Worm (Caenorhabditis elegans) whole organism, L2 larva: ENCODE results near the gene spcs-2.

ENCODE experiments used
- C34F6.9 ChIP-seq: fragments of 150-350 bp; optimal IDR thresholded peaks from 2 replicates; lab custom pipeline; 2014; ENCODE audit warnings: missing biosample characterization, missing genetic modification characterization
- F13H6.1 ChIP-seq: sonication (generic microtip); optimal IDR thresholded peaks from 2 replicates; lab custom pipeline; 2016; ENCODE audit warnings: missing genetic modification characterization, missing compliant biosample characterization
- R02D3.7 ChIP-seq: fragments of 150-350 bp; optimal IDR thresholded peaks from 2 replicates; lab custom pipeline; 2014; ENCODE audit warnings: missing biosample characterization, missing genetic modification characterization
- Y55F3AM.14 ChIP-seq: fragments of 200-800 bp; sonication (Bioruptor generic); optimal IDR thresholded peaks from 2 replicates; lab custom pipeline; 2018; ENCODE audit warnings: mild to moderate bottlenecking, missing genetic modification characterization, missing compliant biosample characterization
- ZK546.5 ChIP-seq: sonication (generic microtip); optimal IDR thresholded peaks from 2 replicates; lab custom pipeline; 2017; ENCODE audit warnings: missing biosample characterization, missing genetic modification characterization
- alr-1 ChIP-seq: fragments of 150-350 bp; optimal IDR thresholded peaks from 2 replicates; lab custom pipeline; 2014; ENCODE audit warnings: missing biosample characterization, missing genetic modification characterization
- aly-2 ChIP-seq: fragments of 150-350 bp; optimal IDR thresholded peaks from 2 replicates; lab custom pipeline; 2014; ENCODE audit warnings: missing biosample characterization, missing genetic modification characterization
- ama-1 ChIP-seq: fragments of 150-350 bp; optimal IDR thresholded peaks from 2 replicates; lab custom pipeline; 2018; ENCODE audit warnings: inconsistent platforms
- blmp-1 ChIP-seq: sonication (generic microtip); optimal IDR thresholded peaks from 2 replicates; lab custom pipeline; 2017; ENCODE audit warnings: missing genetic modification characterization, mild to moderate bottlenecking, missing compliant biosample characterization, antibody characterized with exemption, moderate library complexity; ENCODE audit not compliant: insufficient read depth
- ceh-16 ChIP-seq: fragments of 150-350 bp; optimal IDR thresholded peaks from 2 replicates; lab custom pipeline; 2014; ENCODE audit warnings: missing biosample characterization, missing genetic modification characterization
- ceh-82 ChIP-seq: fragments of 150-350 bp; optimal IDR thresholded peaks from 2 replicates; lab custom pipeline; 2014; ENCODE audit warnings: missing biosample characterization, missing genetic modification characterization
- crh-2 ChIP-seq: sonication (generic microtip); optimal IDR thresholded peaks from 2 replicates; lab custom pipeline; 2017; ENCODE audit warnings: missing biosample characterization, missing genetic modification characterization
- dmd-4 ChIP-seq: sonication (generic microtip); optimal IDR thresholded peaks from 2 replicates; lab custom pipeline; 2017; ENCODE audit warnings: missing biosample characterization, missing genetic modification characterization
- egl-27 ChIP-seq: sonication (generic microtip); optimal IDR thresholded peaks from 3 replicates; lab custom pipeline; 2017; ENCODE audit warnings: missing biosample characterization, missing genetic modification reagents, missing genetic modification characterization
- elt-1 ChIP-seq: fragments of 150-350 bp; optimal IDR thresholded peaks from 2 replicates; lab custom pipeline; 2014; ENCODE audit warnings: missing biosample characterization, missing genetic modification characterization
- elt-3 ChIP-seq: sonication (generic microtip); optimal IDR thresholded peaks from 2 replicates; lab custom pipeline; 2017; ENCODE audit warnings: missing biosample characterization, missing genetic modification characterization
- fos-1 ChIP-seq: fragments of 150-350 bp; optimal IDR thresholded peaks from 2 replicates; lab custom pipeline; 2014; ENCODE audit warnings: missing biosample characterization, missing genetic modification characterization
- gmeb-1 ChIP-seq: fragments of 150-350 bp; optimal IDR thresholded peaks from 2 replicates; lab custom pipeline; 2014; ENCODE audit warnings: missing biosample characterization, missing genetic modification characterization
- lin-11 ChIP-seq: fragments of 150-350 bp; sonication (generic microtip); optimal IDR thresholded peaks from 2 replicates; lab custom pipeline; 2014; ENCODE audit warnings: missing biosample characterization, missing genetic modification characterization, inconsistent platforms, mixed read lengths
- lin-13 ChIP-seq: fragments of 150-350 bp; optimal IDR thresholded peaks from 2 replicates; lab custom pipeline; 2014; ENCODE audit warnings: missing biosample characterization, missing genetic modification reagents, missing genetic modification characterization
- lin-39 ChIP-seq: fragments of 150-350 bp; optimal IDR thresholded peaks from 2 replicates; lab custom pipeline; 2014; ENCODE audit warnings: missing biosample characterization, missing genetic modification reagents, missing genetic modification characterization
- lsy-2 ChIP-seq, 2 experiments: fragments of 150-350 bp in 1 of 2; sonication (generic microtip) in 1 of 2; optimal IDR thresholded peaks; 2 replicates each; lab custom pipeline; 2014 to 2017; ENCODE audit warnings: missing biosample characterization in 2 of 2, missing genetic modification characterization in 2 of 2
- mab-5 ChIP-seq: fragments of 150-350 bp; optimal IDR thresholded peaks from 2 replicates; lab custom pipeline; 2014; ENCODE audit warnings: missing biosample characterization, missing genetic modification characterization
- mbf-1 ChIP-seq: sonication (generic microtip); optimal IDR thresholded peaks from 2 replicates; lab custom pipeline; 2017; ENCODE audit warnings: missing biosample characterization, missing genetic modification characterization
- mdl-1 ChIP-seq, 2 experiments: fragments of 150-350 bp in 1 of 2; sonication (generic microtip) in 1 of 2; optimal IDR thresholded peaks; 2 replicates each; lab custom pipeline; 2017; ENCODE audit warnings: missing biosample characterization in 2 of 2, missing genetic modification characterization in 2 of 2
- nhr-10 ChIP-seq: sonication (generic microtip); optimal IDR thresholded peaks from 2 replicates; lab custom pipeline; 2017; ENCODE audit warnings: missing biosample characterization, missing genetic modification characterization
- nhr-11 ChIP-seq: fragments of 150-350 bp; optimal IDR thresholded peaks from 2 replicates; lab custom pipeline; 2014; ENCODE audit warnings: missing biosample characterization, missing genetic modification characterization
- nhr-12 ChIP-seq: fragments of 150-350 bp; optimal IDR thresholded peaks from 2 replicates; lab custom pipeline; 2014; ENCODE audit warnings: missing biosample characterization, missing genetic modification characterization
- nhr-129 ChIP-seq: fragments of 150-350 bp; optimal IDR thresholded peaks from 2 replicates; lab custom pipeline; 2014; ENCODE audit warnings: missing biosample characterization, missing genetic modification characterization
- nhr-21 ChIP-seq: fragments of 150-350 bp; optimal IDR thresholded peaks from 2 replicates; lab custom pipeline; 2014; ENCODE audit warnings: missing biosample characterization, missing genetic modification characterization
- nhr-23 ChIP-seq: fragments of 150-350 bp; optimal IDR thresholded peaks from 2 replicates; lab custom pipeline; 2014; ENCODE audit warnings: missing biosample characterization, missing genetic modification reagents, missing genetic modification characterization
- nhr-237 ChIP-seq: fragments of 150-350 bp; optimal IDR thresholded peaks from 2 replicates; lab custom pipeline; 2014; ENCODE audit warnings: missing biosample characterization, missing genetic modification characterization
- nhr-25 ChIP-seq: fragments of 150-350 bp; sonication (generic microtip); optimal IDR thresholded peaks from 3 replicates; lab custom pipeline; 2014; ENCODE audit warnings: missing biosample characterization, missing genetic modification characterization
- nhr-6 ChIP-seq: fragments of 150-350 bp; optimal IDR thresholded peaks from 2 replicates; lab custom pipeline; 2014; ENCODE audit warnings: missing biosample characterization, missing genetic modification characterization
- nhr-77 ChIP-seq: fragments of 150-350 bp; optimal IDR thresholded peaks from 2 replicates; lab custom pipeline; 2014; ENCODE audit warnings: missing biosample characterization, missing genetic modification characterization
- peb-1 ChIP-seq: fragments of 150-350 bp; optimal IDR thresholded peaks from 2 replicates; lab custom pipeline; 2014; ENCODE audit warnings: missing biosample characterization, missing genetic modification characterization
- sem-4 ChIP-seq: fragments of 150-350 bp; optimal IDR thresholded peaks from 2 replicates; lab custom pipeline; 2014; ENCODE audit warnings: missing biosample characterization, missing genetic modification reagents, missing genetic modification characterization
- skn-1 ChIP-seq: sonication (generic microtip); optimal IDR thresholded peaks from 2 replicates; lab custom pipeline; 2017; ENCODE audit warnings: missing biosample characterization, missing genetic modification characterization
- sma-3 ChIP-seq: sonication (generic microtip); optimal IDR thresholded peaks from 2 replicates; lab custom pipeline; 2016; ENCODE audit warnings: missing genetic modification reagents, missing genetic modification characterization, missing compliant biosample characterization
- sma-9 ChIP-seq, 2 experiments: fragments of 150-350 bp in 1 of 2; sonication (generic microtip) in 1 of 2; optimal IDR thresholded peaks; 2 replicates each; lab custom pipeline; 2014 to 2016; ENCODE audit warnings: missing genetic modification characterization in 2 of 2, mild to moderate bottlenecking in 1 of 2, missing biosample characterization in 1 of 2, missing compliant biosample characterization in 1 of 2, missing genetic modification reagents in 1 of 2, moderate library complexity in 1 of 2
- snpc-4 ChIP-seq: fragments of 150-350 bp; optimal IDR thresholded peaks from 2 replicates; lab custom pipeline; 2014; ENCODE audit warnings: missing biosample characterization, missing genetic modification characterization
- unc-39 ChIP-seq: fragments of 150-350 bp; optimal IDR thresholded peaks from 2 replicates; lab custom pipeline; 2014; ENCODE audit warnings: missing biosample characterization, missing genetic modification characterization
- unc-55 ChIP-seq: fragments of 150-350 bp; sonication (generic microtip); optimal IDR thresholded peaks from 3 replicates; lab custom pipeline; 2014; ENCODE audit warnings: missing biosample characterization, missing genetic modification reagents, missing genetic modification characterization
- unc-62 ChIP-seq: fragments of 150-350 bp; optimal IDR thresholded peaks from 2 replicates; lab custom pipeline; 2014; ENCODE audit warnings: missing biosample characterization, missing genetic modification reagents, missing genetic modification characterization
- zag-1 ChIP-seq: fragments of 150-350 bp; optimal IDR thresholded peaks from 2 replicates; lab custom pipeline; 2014; ENCODE audit warnings: missing biosample characterization, missing genetic modification characterization
- ztf-1 ChIP-seq: fragments of 200-800 bp; sonication (Bioruptor generic); conservative IDR thresholded peaks from 2 replicates; pipeline ENCODE4 v1.3.6; 2022; ENCODE audit warnings: missing genetic modification characterization, missing compliant biosample characterization
- ztf-11 ChIP-seq: sonication (generic microtip); optimal IDR thresholded peaks from 2 replicates; lab custom pipeline; 2017; ENCODE audit warnings: missing biosample characterization, missing genetic modification characterization
- ztf-4 ChIP-seq: fragments of 150-350 bp; optimal IDR thresholded peaks from 2 replicates; lab custom pipeline; 2014; ENCODE audit warnings: missing biosample characterization, missing genetic modification characterization

spcs-2 gene

DNA sequence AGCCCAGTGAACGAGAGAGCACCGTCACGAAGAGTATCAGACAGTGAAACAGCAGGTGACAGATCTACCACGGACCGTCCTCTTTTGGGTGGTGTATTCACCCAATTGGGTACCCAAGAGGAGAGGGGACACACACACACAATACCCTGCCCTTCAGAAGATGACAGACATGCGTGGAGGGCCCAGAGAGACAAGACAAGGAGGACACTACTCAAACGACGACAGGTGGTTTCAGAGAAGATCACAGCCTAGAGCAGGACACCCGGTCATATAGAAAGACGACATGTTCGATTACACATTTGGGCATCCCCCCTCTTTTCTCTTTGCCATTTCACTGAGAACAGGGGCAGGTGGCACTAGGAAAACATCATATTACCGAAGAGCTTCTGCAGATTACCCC lies 19.4 kb downstream of the spcs-2 start:
- TF ChIP-seq nhr-129 (tag; lab: Kevin White, UChicago) (no peak), ztf-1 (GFP tag; lab: Robert Waterston, UW) (no peak), F13H6.1 (tag; lab: Kevin White, UChicago) (no peak), mab-5 (tag; lab: Kevin White, UChicago) (no peak), aly-2 (no peak), peb-1 (tag; lab: Kevin White, UChicago) (no peak)

DNA sequence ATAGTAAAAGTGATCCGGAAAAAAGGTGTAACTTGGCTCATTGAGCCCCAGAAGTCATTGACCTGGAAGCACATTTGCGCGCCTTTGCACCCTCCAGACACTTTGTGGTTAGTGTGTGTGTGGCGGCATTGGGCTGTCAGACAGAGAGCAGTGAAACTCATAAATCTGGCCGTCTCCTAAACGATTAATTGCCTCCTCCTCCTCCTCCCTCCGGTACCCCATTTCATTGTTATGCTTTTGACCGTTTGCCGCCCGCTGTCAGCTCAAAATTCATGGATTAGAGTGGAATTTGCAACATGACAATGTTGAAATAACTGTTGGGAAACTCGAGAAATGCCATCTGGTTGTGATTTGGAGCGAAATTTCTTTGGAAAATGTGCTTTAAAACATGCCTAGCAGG lies 29.2 kb downstream of the spcs-2 start:
- TF ChIP-seq nhr-25 (tag; lab: Kevin White, UChicago): no peak
- peak; percentile 76 for TF ChIP-seq mab-5 (tag; lab: Kevin White, UChicago)

DNA sequence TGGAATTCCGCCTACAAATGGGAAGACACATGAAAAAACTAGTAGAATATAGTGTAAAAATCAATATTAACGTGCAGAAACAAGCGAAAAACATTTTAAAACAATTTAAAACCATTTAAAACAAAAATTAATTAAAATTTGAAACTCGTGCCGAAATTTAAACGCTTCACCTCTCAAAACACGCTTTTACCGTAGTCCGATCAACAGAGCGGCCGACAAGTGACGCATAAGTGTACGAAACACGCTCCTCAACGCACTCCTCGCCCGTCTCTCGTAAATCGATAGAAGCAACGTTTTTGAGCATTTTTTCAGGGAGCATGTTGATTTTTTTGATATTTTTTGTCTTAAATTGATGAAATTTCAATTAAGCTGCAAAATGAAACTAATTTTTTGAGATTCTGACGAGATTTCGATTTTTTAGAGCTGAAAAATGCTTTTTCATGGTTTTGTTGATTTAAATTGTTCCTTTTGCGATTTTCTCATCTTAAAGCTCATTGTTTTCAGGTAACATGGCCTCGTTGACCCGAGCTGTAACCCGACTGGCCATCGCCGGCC lies 30.2 kb downstream of the spcs-2 start, which contains the start of gene cox-5A:
Gene cox-5A (plus strand): TSS at position 505 of the 555 bp plus-strand sequence.
- peak; percentile 94 for TF ChIP-seq unc-62
- no peak for TF ChIP-seq elt-3 (tag; lab: Kevin White, UChicago)
- TF ChIP-seq ceh-16 (tag; lab: Kevin White, UChicago): peak; percentile 93
- peak; percentile 100 for TF ChIP-seq lsy-2 (tag; optimal IDR thresholded peaks at IDR 0.05; lab: Kevin White, UChicago)
- peak; percentile 85 for TF ChIP-seq ama-1 (lab: Kevin White, UChicago)
- peak; percentile 94 for TF ChIP-seq ceh-82 (tag; lab: Kevin White, UChicago)
- TF ChIP-seq elt-1 (tag; lab: Kevin White, UChicago): no peak
- peak; percentile 100 for TF ChIP-seq sem-4 (tag; lab: Kevin White, UChicago)
- TF ChIP-seq nhr-12 (tag; lab: Kevin White, UChicago): peak; percentile 83
- TF ChIP-seq nhr-237 (tag; lab: Kevin White, UChicago): peak; percentile 89
- TF ChIP-seq blmp-1 (tag; lab: Kevin White, UChicago): peak; percentile 89
- TF ChIP-seq mdl-1 (tag; optimal IDR thresholded peaks at IDR 0.05; lab: Kevin White, UChicago): peak; percentile 82 to 92
- TF ChIP-seq gmeb-1 (tag; lab: Kevin White, UChicago): peak; percentile 100
- peak; percentile 99 for TF ChIP-seq lin-13 (GFP tag; lab: Kevin White, UChicago)
- peak; percentile 100 for TF ChIP-seq fos-1 (tag; lab: Kevin White, UChicago)
- peak; percentile 97 for TF ChIP-seq egl-27 (tag; lab: Kevin White, UChicago)
- TF ChIP-seq F13H6.1 (tag; lab: Kevin White, UChicago): peak; percentile 99
- TF ChIP-seq lin-39 (tag; lab: Kevin White, UChicago): no peak
- TF ChIP-seq dmd-4 (tag; lab: Kevin White, UChicago): peak; percentile 72
- peak; percentile 17 for TF ChIP-seq ztf-11
- TF ChIP-seq sma-3: peak; percentile 100
- TF ChIP-seq skn-1: peak; percentile 87
- TF ChIP-seq nhr-11 (tag; lab: Kevin White, UChicago): no peak
- TF ChIP-seq peb-1 (tag; lab: Kevin White, UChicago): no peak
- TF ChIP-seq zag-1 (tag; lab: Kevin White, UChicago): peak; percentile 96
- peak; percentile 98 for TF ChIP-seq mab-5 (tag; lab: Kevin White, UChicago)
- peak; percentile 95 for TF ChIP-seq nhr-10 (tag; lab: Kevin White, UChicago)
- TF ChIP-seq crh-2 (tag; lab: Kevin White, UChicago): peak; percentile 99
- peak; percentile 97 for TF ChIP-seq nhr-129 (tag; lab: Kevin White, UChicago)
- no peak for TF ChIP-seq nhr-23 (tag; lab: Kevin White, UChicago)
- TF ChIP-seq ztf-4 (tag; lab: Kevin White, UChicago): peak; percentile 99
- peak; percentile 97; the same call in 1 of the 2 replicates for TF ChIP-seq ztf-1 (GFP tag; lab: Robert Waterston, UW)
- peak; percentile 99 for TF ChIP-seq sma-9 (GFP tag; optimal IDR thresholded peaks at IDR 0.05; lab: Kevin White, UChicago)
- TF ChIP-seq sma-9 (tag; optimal IDR thresholded peaks at IDR 0.05; lab: Kevin White, UChicago): no peak
- peak; percentile 99 for TF ChIP-seq nhr-6 (tag; lab: Kevin White, UChicago)
- TF ChIP-seq alr-1: no peak
- peak; percentile 99 for TF ChIP-seq nhr-25 (tag; lab: Kevin White, UChicago)
- peak; percentile 100 for TF ChIP-seq C34F6.9 (tag; lab: Kevin White, UChicago)
- peak; percentile 85 for TF ChIP-seq R02D3.7
- TF ChIP-seq ZK546.5 (tag; lab: Kevin White, UChicago): peak; percentile 88
- TF ChIP-seq mbf-1 (tag; lab: Kevin White, UChicago): peak; percentile 57
- TF ChIP-seq nhr-21 (tag; lab: Kevin White, UChicago): peak; percentile 99
- peak; percentile 62 for TF ChIP-seq aly-2
- peak; percentile 98 for TF ChIP-seq Y55F3AM.14 (GFP tag; lab: Kevin White, UChicago)
- peak; percentile 92 for TF ChIP-seq snpc-4 (tag; lab: Kevin White, UChicago)
- peak; percentile 100 for TF ChIP-seq unc-55 (GFP tag; lab: Kevin White, UChicago)
- TF ChIP-seq unc-39 (tag; lab: Kevin White, UChicago): no peak
- peak; percentile 99 for TF ChIP-seq lin-11 (tag; lab: Kevin White, UChicago)
- TF ChIP-seq nhr-77 (tag; lab: Kevin White, UChicago): peak; percentile 90
